Worm (Caenorhabditis elegans): ENCODE results near the gene T04C9.1.
A peak's percentile ranks its signal among the peaks of the same experiment; 100 is the strongest.

Gene T04C9.1

DNA sequence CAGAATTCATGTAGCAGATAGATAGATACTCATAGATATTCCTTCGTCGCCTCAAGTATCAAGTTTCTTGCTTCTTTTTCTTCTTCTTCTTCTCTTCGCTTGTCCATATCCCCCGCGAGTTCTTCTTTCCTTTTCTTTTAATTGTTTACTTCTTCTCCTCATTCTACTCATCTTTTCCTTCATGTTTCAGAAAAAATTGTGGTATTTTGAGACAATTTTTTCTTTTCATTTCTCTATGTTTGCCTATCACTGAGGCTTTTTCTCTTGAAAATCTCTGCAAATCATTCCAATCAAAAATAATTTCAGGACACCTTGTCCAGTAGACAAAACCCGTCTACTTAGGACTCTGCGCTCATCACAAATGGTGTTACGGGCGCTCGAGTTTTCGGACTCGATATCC is at the start of gene T04C9.1:
T04C9.1 (plus strand) TSS at position 301 of the 400 bp plus-strand sequence.
- TF ChIP-seq blmp-1 (tag; optimal IDR thresholded peaks at IDR 0.05) (no peak), ham-2 (GFP tag; optimal IDR thresholded peaks at IDR 0.05) (no peak), M03D4.4 (tag; optimal IDR thresholded peaks at IDR 0.05) (no peak), bed-3 (GFP tag; optimal IDR thresholded peaks at IDR 0.05) (no peak), tbx-8 (GFP tag; optimal IDR thresholded peaks at IDR 0.05) (no peak), nhr-2 (tag; optimal IDR thresholded peaks at IDR 0.05) (no peak), flh-1 (GFP tag; optimal IDR thresholded peaks at IDR 0.05) (no peak), nhr-76 (tag; optimal IDR thresholded peaks at IDR 0.05) (no peak), drap-1 (GFP tag; optimal IDR thresholded peaks at IDR 0.05) (no peak), elt-3 (tag; optimal IDR thresholded peaks at IDR 0.05) (no peak), nhr-12 (tag; optimal IDR thresholded peaks at IDR 0.05) (no peak), ceh-83 (GFP tag; optimal IDR thresholded peaks at IDR 0.05) (no peak), unc-120 (tag; optimal IDR thresholded peaks at IDR 0.05; ENCODE audit: poor library complexity, severe bottlenecking) (no peak), sem-2 (GFP tag; optimal IDR thresholded peaks at IDR 0.05) (no peak), pha-4 (tag; optimal IDR thresholded peaks at IDR 0.05) (no peak), ceh-43 (GFP tag; optimal IDR thresholded peaks at IDR 0.05) (no peak), zip-8 (tag; optimal IDR thresholded peaks at IDR 0.05) (no peak), nhr-28 (tag; optimal IDR thresholded peaks at IDR 0.05) (no peak), lin-13 (tag; optimal IDR thresholded peaks at IDR 0.05) (no peak), unc-62 (GFP tag; optimal IDR thresholded peaks at IDR 0.05) (no peak)

DNA sequence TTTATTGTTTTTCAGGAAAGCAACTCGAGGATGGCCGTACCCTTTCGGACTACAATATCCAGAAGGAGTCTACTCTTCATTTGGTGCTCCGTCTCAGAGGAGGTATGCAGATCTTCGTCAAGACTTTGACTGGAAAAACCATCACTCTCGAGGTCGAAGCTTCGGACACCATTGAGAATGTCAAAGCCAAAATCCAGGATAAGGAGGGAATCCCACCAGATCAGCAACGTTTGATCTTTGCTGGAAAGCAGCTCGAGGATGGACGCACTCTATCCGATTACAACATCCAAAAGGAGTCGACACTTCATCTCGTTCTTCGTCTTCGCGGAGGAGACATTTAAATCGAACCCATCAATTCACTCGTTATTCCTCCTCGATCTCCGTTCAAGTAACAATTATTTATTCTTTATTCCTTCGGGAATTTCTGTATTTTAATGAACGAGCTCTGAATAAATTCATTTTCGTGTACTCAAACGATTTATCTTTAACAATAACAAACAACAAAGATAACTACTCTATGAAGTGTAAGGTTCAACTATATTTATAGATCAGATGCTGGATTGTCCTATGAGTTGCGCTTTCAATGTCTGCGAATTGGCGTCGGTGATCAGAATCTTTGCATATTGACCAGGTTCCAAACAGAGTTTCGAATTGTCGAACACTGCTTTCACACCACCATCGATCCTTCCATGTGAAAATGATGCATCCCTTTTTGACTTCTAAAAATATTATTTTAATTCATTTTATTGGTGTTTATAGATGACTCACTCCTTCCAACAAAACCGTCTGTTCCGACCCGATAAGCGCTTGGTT is 49.4 kb upstream of the T04C9.1 start:
- TF ChIP-seq ceh-39 (tag; optimal IDR thresholded peaks at IDR 0.05) (no peak), elt-1 (tag; optimal IDR thresholded peaks at IDR 0.05; ENCODE audit: borderline replicate concordance, insufficient read depth) (no peak), ces-1 (GFP tag; optimal IDR thresholded peaks at IDR 0.05) (no peak), ceh-83 (GFP tag; optimal IDR thresholded peaks at IDR 0.05) (peak; percentile 78), lin-32 (GFP tag; optimal IDR thresholded peaks at IDR 0.05) (peak; percentile 3), unc-62 (GFP tag; optimal IDR thresholded peaks at IDR 0.05) (no peak)

DNA sequence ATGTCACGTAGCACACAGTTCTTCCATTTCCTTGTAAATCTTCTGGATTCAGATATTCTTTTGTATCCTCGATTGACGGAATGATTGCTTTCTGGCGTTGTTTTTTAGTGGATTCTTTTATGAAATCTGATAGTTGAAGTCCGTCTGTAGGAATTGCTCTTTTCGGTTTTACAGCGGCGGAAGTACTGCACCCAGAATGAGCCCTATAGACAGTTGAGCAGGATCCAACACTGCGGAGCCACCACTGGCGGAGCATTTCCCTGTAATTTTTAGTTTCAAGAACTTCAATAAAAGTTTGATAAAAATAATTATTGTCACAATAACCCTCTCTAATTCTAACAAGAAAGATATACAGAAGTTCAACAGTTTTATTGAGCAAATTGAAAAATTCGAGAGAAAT is 47.1 kb upstream of the T04C9.1 start, which contains the start of gene F25B5.5:
F25B5.5 (minus strand) TSS at position 260 of the 400 bp plus-strand sequence.
- no peak for TF ChIP-seq ham-2 (GFP tag; optimal IDR thresholded peaks at IDR 0.05)
- TF ChIP-seq ces-1 (GFP tag; optimal IDR thresholded peaks at IDR 0.05) = no peak
- TF ChIP-seq ceh-83 (GFP tag; optimal IDR thresholded peaks at IDR 0.05) = no peak
- TF ChIP-seq zip-8 (tag; optimal IDR thresholded peaks at IDR 0.05) = no peak
- TF ChIP-seq flh-1 (GFP tag; optimal IDR thresholded peaks at IDR 0.05) = no peak
- TF ChIP-seq elt-3 (tag; optimal IDR thresholded peaks at IDR 0.05) = no peak
- TF ChIP-seq unc-62 (GFP tag; optimal IDR thresholded peaks at IDR 0.05) = no peak
- no peak for TF ChIP-seq tbx-8 (GFP tag; optimal IDR thresholded peaks at IDR 0.05)
- TF ChIP-seq M03D4.4 (tag; optimal IDR thresholded peaks at IDR 0.05) = no peak
- no peak for TF ChIP-seq nhr-2 (tag; optimal IDR thresholded peaks at IDR 0.05)
- TF ChIP-seq nhr-28 (tag; optimal IDR thresholded peaks at IDR 0.05) = no peak
- no peak for TF ChIP-seq cnd-1 (tag; optimal IDR thresholded peaks at IDR 0.05)
- no peak for TF ChIP-seq unc-39 (tag; optimal IDR thresholded peaks at IDR 0.05)
- no peak for TF ChIP-seq ceh-39 (tag; optimal IDR thresholded peaks at IDR 0.05)

DNA sequence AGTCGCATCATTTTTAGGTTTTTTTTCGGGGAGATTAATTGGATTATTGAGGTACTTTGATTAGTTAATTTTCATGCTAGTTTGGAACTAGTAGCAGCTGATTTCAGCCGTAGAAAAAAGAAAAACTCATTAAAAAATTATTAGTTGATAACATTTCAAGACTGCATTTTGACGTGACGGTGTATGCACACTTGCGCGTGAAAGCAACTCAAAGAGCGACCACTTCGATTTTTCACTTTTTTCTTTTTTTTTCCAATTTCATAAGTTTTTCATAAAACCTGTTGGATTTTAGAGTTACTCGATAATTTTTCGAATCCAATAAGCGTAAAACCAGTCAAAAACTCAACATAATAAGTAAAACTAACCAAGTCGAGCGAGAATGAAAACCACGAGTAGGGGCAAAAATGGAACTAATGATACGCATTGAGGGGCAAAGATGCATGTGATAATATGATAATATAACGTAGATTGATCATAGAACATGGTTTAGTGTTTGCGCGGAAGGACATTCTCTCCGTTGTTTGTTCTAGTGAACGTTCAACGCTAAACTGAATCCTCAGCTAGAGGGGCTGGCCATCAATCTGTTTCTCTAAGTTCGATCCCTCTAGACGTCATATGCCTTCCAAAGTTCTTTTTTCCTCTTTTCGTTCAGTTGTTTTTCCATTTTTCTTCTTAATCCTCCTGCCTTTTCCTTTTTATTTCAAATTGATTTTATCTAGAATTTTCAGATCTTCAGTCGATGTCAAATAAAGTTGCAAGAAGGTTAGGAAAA is 44.7 kb upstream of the T04C9.1 start, which contains the start of the genes F25B5.6 and F25B5.3:
F25B5.6 (minus strand) TSS at position 572 of the 772 bp plus-strand sequence.
F25B5.3 (plus strand) TSS at position 722 of the 772 bp plus-strand sequence.
- TF ChIP-seq ces-1 (GFP tag; optimal IDR thresholded peaks at IDR 0.05) (peak; percentile 51), elt-1 (tag; optimal IDR thresholded peaks at IDR 0.05; ENCODE audit: borderline replicate concordance, insufficient read depth) (no peak)

DNA sequence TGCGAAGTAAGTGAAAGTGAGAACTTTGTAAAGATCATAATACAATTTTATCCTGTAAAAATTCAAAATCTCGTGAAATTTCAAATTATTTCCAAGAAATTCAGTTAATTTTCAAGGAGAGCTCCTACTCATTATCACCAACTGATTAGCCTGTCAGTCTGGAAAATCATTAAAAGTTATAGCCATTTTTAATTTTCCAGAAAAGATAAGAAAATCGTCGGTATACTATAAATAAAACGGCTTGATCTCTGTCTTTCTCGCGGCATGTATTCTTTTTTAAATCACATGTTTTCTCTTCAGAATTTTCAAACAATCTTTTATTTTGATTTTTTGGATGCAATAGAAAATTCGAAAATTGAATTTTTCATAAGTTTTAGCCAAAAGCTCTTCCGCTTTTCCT is 44.0 kb upstream of the T04C9.1 start:
- TF ChIP-seq mls-2 (tag; optimal IDR thresholded peaks at IDR 0.05) (no peak), nhr-237 (tag; optimal IDR thresholded peaks at IDR 0.05) (no peak), mab-5 (tag; optimal IDR thresholded peaks at IDR 0.05) (no peak), unc-39 (tag; optimal IDR thresholded peaks at IDR 0.05) (no peak), ceh-43 (GFP tag; optimal IDR thresholded peaks at IDR 0.05) (no peak), flh-1 (GFP tag; optimal IDR thresholded peaks at IDR 0.05) (no peak), elt-3 (tag; optimal IDR thresholded peaks at IDR 0.05) (no peak), mep-1 (tag; optimal IDR thresholded peaks at IDR 0.05) (no peak)

All from whole organism, mixed stage, embryonic.